Worm (Caenorhabditis elegans) whole organism, young adult: ENCODE results near the gene H41C03.1.

Experiments used
- ccch-3 ChIP-seq: fragments of 200-800 bp; sonication (Bioruptor generic); optimal IDR thresholded peaks from 2 replicates; lab custom pipeline; 2018; ENCODE audit warnings: mild to moderate bottlenecking, missing genetic modification characterization, missing compliant biosample characterization
- dpl-1 ChIP-seq: fragments of 150-350 bp; optimal IDR thresholded peaks from 2 replicates; lab custom pipeline; 2014; ENCODE audit warnings: missing biosample characterization, missing genetic modification reagents, missing genetic modification characterization
- mel-28 ChIP-seq: sonication (generic microtip); optimal IDR thresholded peaks from 2 replicates; lab custom pipeline; 2016; ENCODE audit warnings: borderline replicate concordance, mild to moderate bottlenecking, missing genetic modification characterization, missing compliant biosample characterization
- nhr-120 ChIP-seq: fragments of 200-800 bp; sonication (Bioruptor generic); IDR thresholded peaks from 2 replicates; pipeline ENCODE4 v1.3.6; 2022; ENCODE audit warnings: missing genetic modification characterization, missing compliant biosample characterization
- sdz-38 ChIP-seq: sonication (generic microtip); optimal IDR thresholded peaks from 2 replicates; lab custom pipeline; 2016; ENCODE audit warnings: missing genotype, missing genetic modification characterization, missing compliant biosample characterization
- ztf-22 ChIP-seq: fragments of 200-800 bp; sonication (Bioruptor generic); optimal IDR thresholded peaks from 2 replicates; lab custom pipeline; 2018; ENCODE audit warnings: mild to moderate bottlenecking, missing genetic modification characterization, moderate library complexity, missing compliant biosample characterization
- ztf-25 ChIP-seq: fragments of 200-800 bp; sonication (Bioruptor generic); IDR thresholded peaks from 2 replicates; pipeline ENCODE4 v1.3.6; 2022; ENCODE audit warnings: missing genetic modification reagents, missing genetic modification characterization, missing compliant biosample characterization

DNA sequence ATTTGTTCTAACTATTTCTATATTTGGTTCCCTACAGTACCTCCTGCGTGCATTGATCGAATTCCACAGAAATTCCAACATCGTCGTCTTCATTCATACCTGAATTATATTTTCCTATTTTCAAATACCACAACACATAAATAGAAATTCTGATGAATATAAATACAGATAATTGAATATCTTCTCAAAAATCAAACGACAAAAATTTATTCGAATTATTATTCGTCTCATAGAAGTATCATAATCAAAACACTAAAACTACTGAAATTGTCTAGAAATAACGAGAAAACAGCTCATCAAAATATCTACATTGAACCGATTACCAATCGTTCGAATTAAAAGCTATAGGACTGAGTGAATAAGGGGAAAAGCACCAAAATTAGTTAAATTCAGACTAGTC is 21.1 kb upstream of the H41C03.1 start, which contains the start of gene gtap-1:
- TF ChIP-seq sdz-38 (tag; lab: Kevin White, UChicago) (no peak), nhr-120 (GFP tag; lab: Robert Waterston, UW) (no peak), mel-28 (tag; lab: Kevin White, UChicago) (no peak), ccch-3 (no peak), dpl-1 (no peak), ztf-22 (GFP tag; lab: Kevin White, UChicago) (no peak), ztf-25 (GFP tag; lab: Robert Waterston, UW) (no peak)
